Worm (Caenorhabditis elegans): Measurements from ENCODE around the gene F49E12.7.

ce11 chrII:8407491-8407890, 11.6 kb upstream of the F49E12.7 start, which contains the start of gene sra-13:
- TF ChIP-seq egl-27 (tag; optimal IDR thresholded peaks at IDR 0.05) (no peak), daf-19 (GFP tag; conservative IDR thresholded peaks at IDR 0.05) (no peak)
